Fruit fly (Drosophila melanogaster) whole organism, adult: ENCODE data around the gene G6P.

Experiments
- CG11617 ChIP-seq: fragments of 200-800 bp; sonication (Bioruptor generic); optimal IDR thresholded peaks from 2 replicates; lab custom pipeline; 2017; ENCODE audit warnings: mild to moderate bottlenecking, missing biosample characterization, missing genetic modification reagents, missing genetic modification characterization
- CG5204 ChIP-seq: fragments of 200-800 bp; sonication (Bioruptor generic); optimal IDR thresholded peaks from 2 replicates; lab custom pipeline; 2016; ENCODE audit warnings: missing biosample characterization, missing genetic modification characterization
- Clk ChIP-seq: fragments of 200-800 bp; sonication (Bioruptor generic); optimal IDR thresholded peaks from 2 replicates; lab custom pipeline; 2017; ENCODE audit warnings: missing biosample characterization, missing genetic modification characterization
- bab1 ChIP-seq: fragments of 200-800 bp; sonication (Bioruptor generic); optimal IDR thresholded peaks from 3 replicates; lab custom pipeline; 2019; ENCODE audit warnings: missing biosample characterization, mild to moderate bottlenecking, missing genetic modification characterization, moderate library complexity
- kay ChIP-seq: fragments of 200-800 bp; sonication (Bioruptor generic); peaks from one replicate; lab custom pipeline; 2016; ENCODE audit warnings: missing biosample characterization, missing genetic modification characterization, borderline replicate concordance

- TF ChIP-seq Clk (GFP tag; lab: Kevin White, UChicago): no peak
- TF ChIP-seq kay (GFP tag; lab: Kevin White, UChicago): no peak
- TF ChIP-seq CG11617: no peak
- no peak for TF ChIP-seq CG5204 (GFP tag; lab: Kevin White, UChicago)
- TF ChIP-seq bab1 (GFP tag; lab: Kevin White, UChicago): no peak
Observed at dm6 chr2L:2839850-2840249, 24.3 kb upstream of the G6P start, which contains the start of gene CG2975.
